Worm (Caenorhabditis elegans) whole organism, L2 larva: ENCODE measurements around the gene nhr-255.

Source experiments
- C34F6.9 ChIP-seq: fragments of 150-350 bp; optimal IDR thresholded peaks from 2 replicates; lab custom pipeline; 2014; ENCODE audit warnings: missing biosample characterization, missing genetic modification characterization
- F13H6.1 ChIP-seq: sonication (generic microtip); optimal IDR thresholded peaks from 2 replicates; lab custom pipeline; 2016; ENCODE audit warnings: missing genetic modification characterization, missing compliant biosample characterization
- R02D3.7 ChIP-seq: fragments of 150-350 bp; optimal IDR thresholded peaks from 2 replicates; lab custom pipeline; 2014; ENCODE audit warnings: missing biosample characterization, missing genetic modification characterization
- Y55F3AM.14 ChIP-seq: fragments of 200-800 bp; sonication (Bioruptor generic); optimal IDR thresholded peaks from 2 replicates; lab custom pipeline; 2018; ENCODE audit warnings: mild to moderate bottlenecking, missing genetic modification characterization, missing compliant biosample characterization
- ZK546.5 ChIP-seq: sonication (generic microtip); optimal IDR thresholded peaks from 2 replicates; lab custom pipeline; 2017; ENCODE audit warnings: missing biosample characterization, missing genetic modification characterization
- alr-1 ChIP-seq: fragments of 150-350 bp; optimal IDR thresholded peaks from 2 replicates; lab custom pipeline; 2014; ENCODE audit warnings: missing biosample characterization, missing genetic modification characterization
- aly-2 ChIP-seq: fragments of 150-350 bp; optimal IDR thresholded peaks from 2 replicates; lab custom pipeline; 2014; ENCODE audit warnings: missing biosample characterization, missing genetic modification characterization
- ama-1 ChIP-seq: fragments of 150-350 bp; optimal IDR thresholded peaks from 2 replicates; lab custom pipeline; 2018; ENCODE audit warnings: inconsistent platforms
- blmp-1 ChIP-seq: sonication (generic microtip); optimal IDR thresholded peaks from 2 replicates; lab custom pipeline; 2017; ENCODE audit warnings: missing genetic modification characterization, mild to moderate bottlenecking, missing compliant biosample characterization, antibody characterized with exemption, moderate library complexity; ENCODE audit not compliant: insufficient read depth
- ceh-16 ChIP-seq: fragments of 150-350 bp; optimal IDR thresholded peaks from 2 replicates; lab custom pipeline; 2014; ENCODE audit warnings: missing biosample characterization, missing genetic modification characterization
- ceh-82 ChIP-seq: fragments of 150-350 bp; optimal IDR thresholded peaks from 2 replicates; lab custom pipeline; 2014; ENCODE audit warnings: missing biosample characterization, missing genetic modification characterization
- crh-2 ChIP-seq: sonication (generic microtip); optimal IDR thresholded peaks from 2 replicates; lab custom pipeline; 2017; ENCODE audit warnings: missing biosample characterization, missing genetic modification characterization
- dmd-4 ChIP-seq: sonication (generic microtip); optimal IDR thresholded peaks from 2 replicates; lab custom pipeline; 2017; ENCODE audit warnings: missing biosample characterization, missing genetic modification characterization
- egl-27 ChIP-seq: sonication (generic microtip); optimal IDR thresholded peaks from 3 replicates; lab custom pipeline; 2017; ENCODE audit warnings: missing biosample characterization, missing genetic modification reagents, missing genetic modification characterization
- elt-1 ChIP-seq: fragments of 150-350 bp; optimal IDR thresholded peaks from 2 replicates; lab custom pipeline; 2014; ENCODE audit warnings: missing biosample characterization, missing genetic modification characterization
- elt-3 ChIP-seq: sonication (generic microtip); optimal IDR thresholded peaks from 2 replicates; lab custom pipeline; 2017; ENCODE audit warnings: missing biosample characterization, missing genetic modification characterization
- fos-1 ChIP-seq: fragments of 150-350 bp; optimal IDR thresholded peaks from 2 replicates; lab custom pipeline; 2014; ENCODE audit warnings: missing biosample characterization, missing genetic modification characterization
- gmeb-1 ChIP-seq: fragments of 150-350 bp; optimal IDR thresholded peaks from 2 replicates; lab custom pipeline; 2014; ENCODE audit warnings: missing biosample characterization, missing genetic modification characterization
- lin-11 ChIP-seq: fragments of 150-350 bp; sonication (generic microtip); optimal IDR thresholded peaks from 2 replicates; lab custom pipeline; 2014; ENCODE audit warnings: missing biosample characterization, missing genetic modification characterization, inconsistent platforms, mixed read lengths
- lin-13 ChIP-seq: fragments of 150-350 bp; optimal IDR thresholded peaks from 2 replicates; lab custom pipeline; 2014; ENCODE audit warnings: missing biosample characterization, missing genetic modification reagents, missing genetic modification characterization
- lin-39 ChIP-seq: fragments of 150-350 bp; optimal IDR thresholded peaks from 2 replicates; lab custom pipeline; 2014; ENCODE audit warnings: missing biosample characterization, missing genetic modification reagents, missing genetic modification characterization
- lsy-2 ChIP-seq, 2 experiments: fragments of 150-350 bp in 1 of 2; sonication (generic microtip) in 1 of 2; optimal IDR thresholded peaks; 2 replicates each; lab custom pipeline; 2014 to 2017; ENCODE audit warnings: missing biosample characterization in 2 of 2, missing genetic modification characterization in 2 of 2
- mab-5 ChIP-seq: fragments of 150-350 bp; optimal IDR thresholded peaks from 2 replicates; lab custom pipeline; 2014; ENCODE audit warnings: missing biosample characterization, missing genetic modification characterization
- mbf-1 ChIP-seq: sonication (generic microtip); optimal IDR thresholded peaks from 2 replicates; lab custom pipeline; 2017; ENCODE audit warnings: missing biosample characterization, missing genetic modification characterization
- mdl-1 ChIP-seq, 2 experiments: fragments of 150-350 bp in 1 of 2; sonication (generic microtip) in 1 of 2; optimal IDR thresholded peaks; 2 replicates each; lab custom pipeline; 2017; ENCODE audit warnings: missing biosample characterization in 2 of 2, missing genetic modification characterization in 2 of 2
- nhr-10 ChIP-seq: sonication (generic microtip); optimal IDR thresholded peaks from 2 replicates; lab custom pipeline; 2017; ENCODE audit warnings: missing biosample characterization, missing genetic modification characterization
- nhr-11 ChIP-seq: fragments of 150-350 bp; optimal IDR thresholded peaks from 2 replicates; lab custom pipeline; 2014; ENCODE audit warnings: missing biosample characterization, missing genetic modification characterization
- nhr-12 ChIP-seq: fragments of 150-350 bp; optimal IDR thresholded peaks from 2 replicates; lab custom pipeline; 2014; ENCODE audit warnings: missing biosample characterization, missing genetic modification characterization
- nhr-129 ChIP-seq: fragments of 150-350 bp; optimal IDR thresholded peaks from 2 replicates; lab custom pipeline; 2014; ENCODE audit warnings: missing biosample characterization, missing genetic modification characterization
- nhr-21 ChIP-seq: fragments of 150-350 bp; optimal IDR thresholded peaks from 2 replicates; lab custom pipeline; 2014; ENCODE audit warnings: missing biosample characterization, missing genetic modification characterization
- nhr-23 ChIP-seq: fragments of 150-350 bp; optimal IDR thresholded peaks from 2 replicates; lab custom pipeline; 2014; ENCODE audit warnings: missing biosample characterization, missing genetic modification reagents, missing genetic modification characterization
- nhr-237 ChIP-seq: fragments of 150-350 bp; optimal IDR thresholded peaks from 2 replicates; lab custom pipeline; 2014; ENCODE audit warnings: missing biosample characterization, missing genetic modification characterization
- nhr-25 ChIP-seq: fragments of 150-350 bp; sonication (generic microtip); optimal IDR thresholded peaks from 3 replicates; lab custom pipeline; 2014; ENCODE audit warnings: missing biosample characterization, missing genetic modification characterization
- nhr-6 ChIP-seq: fragments of 150-350 bp; optimal IDR thresholded peaks from 2 replicates; lab custom pipeline; 2014; ENCODE audit warnings: missing biosample characterization, missing genetic modification characterization
- nhr-77 ChIP-seq: fragments of 150-350 bp; optimal IDR thresholded peaks from 2 replicates; lab custom pipeline; 2014; ENCODE audit warnings: missing biosample characterization, missing genetic modification characterization
- peb-1 ChIP-seq: fragments of 150-350 bp; optimal IDR thresholded peaks from 2 replicates; lab custom pipeline; 2014; ENCODE audit warnings: missing biosample characterization, missing genetic modification characterization
- sem-4 ChIP-seq: fragments of 150-350 bp; optimal IDR thresholded peaks from 2 replicates; lab custom pipeline; 2014; ENCODE audit warnings: missing biosample characterization, missing genetic modification reagents, missing genetic modification characterization
- skn-1 ChIP-seq: sonication (generic microtip); optimal IDR thresholded peaks from 2 replicates; lab custom pipeline; 2017; ENCODE audit warnings: missing biosample characterization, missing genetic modification characterization
- sma-3 ChIP-seq: sonication (generic microtip); optimal IDR thresholded peaks from 2 replicates; lab custom pipeline; 2016; ENCODE audit warnings: missing genetic modification reagents, missing genetic modification characterization, missing compliant biosample characterization
- sma-9 ChIP-seq, 2 experiments: fragments of 150-350 bp in 1 of 2; sonication (generic microtip) in 1 of 2; optimal IDR thresholded peaks; 2 replicates each; lab custom pipeline; 2014 to 2016; ENCODE audit warnings: missing genetic modification characterization in 2 of 2, mild to moderate bottlenecking in 1 of 2, missing biosample characterization in 1 of 2, missing compliant biosample characterization in 1 of 2, missing genetic modification reagents in 1 of 2, moderate library complexity in 1 of 2
- snpc-4 ChIP-seq: fragments of 150-350 bp; optimal IDR thresholded peaks from 2 replicates; lab custom pipeline; 2014; ENCODE audit warnings: missing biosample characterization, missing genetic modification characterization
- unc-39 ChIP-seq: fragments of 150-350 bp; optimal IDR thresholded peaks from 2 replicates; lab custom pipeline; 2014; ENCODE audit warnings: missing biosample characterization, missing genetic modification characterization
- unc-55 ChIP-seq: fragments of 150-350 bp; sonication (generic microtip); optimal IDR thresholded peaks from 3 replicates; lab custom pipeline; 2014; ENCODE audit warnings: missing biosample characterization, missing genetic modification reagents, missing genetic modification characterization
- unc-62 ChIP-seq: fragments of 150-350 bp; optimal IDR thresholded peaks from 2 replicates; lab custom pipeline; 2014; ENCODE audit warnings: missing biosample characterization, missing genetic modification reagents, missing genetic modification characterization
- zag-1 ChIP-seq: fragments of 150-350 bp; optimal IDR thresholded peaks from 2 replicates; lab custom pipeline; 2014; ENCODE audit warnings: missing biosample characterization, missing genetic modification characterization
- ztf-1 ChIP-seq: fragments of 200-800 bp; sonication (Bioruptor generic); conservative IDR thresholded peaks from 2 replicates; pipeline ENCODE4 v1.3.6; 2022; ENCODE audit warnings: missing genetic modification characterization, missing compliant biosample characterization
- ztf-11 ChIP-seq: sonication (generic microtip); optimal IDR thresholded peaks from 2 replicates; lab custom pipeline; 2017; ENCODE audit warnings: missing biosample characterization, missing genetic modification characterization
- ztf-4 ChIP-seq: fragments of 150-350 bp; optimal IDR thresholded peaks from 2 replicates; lab custom pipeline; 2014; ENCODE audit warnings: missing biosample characterization, missing genetic modification characterization

Gene nhr-255

ce11 chrX:15707366-15707892 lies 35.0 kb upstream of the nhr-255 start:
- peak; percentile 42 for TF ChIP-seq nhr-10 (tag; lab: Kevin White, UChicago)
- no peak for TF ChIP-seq ama-1 (lab: Kevin White, UChicago)
- peak; percentile 70 for TF ChIP-seq lin-13 (GFP tag; lab: Kevin White, UChicago)
- TF ChIP-seq R02D3.7 (tag; lab: Kevin White, UChicago): no peak
- TF ChIP-seq ceh-16 (tag; lab: Kevin White, UChicago): peak; percentile 18
- TF ChIP-seq elt-1 (tag; lab: Kevin White, UChicago): no peak
- peak; percentile 19 to 71 for TF ChIP-seq lsy-2 (tag; optimal IDR thresholded peaks at IDR 0.05; lab: Kevin White, UChicago)
- TF ChIP-seq elt-3 (tag; lab: Kevin White, UChicago): no peak
- TF ChIP-seq nhr-6: peak; percentile 3
- TF ChIP-seq ztf-4: peak; percentile 83
- TF ChIP-seq peb-1: no peak
- TF ChIP-seq unc-62 (GFP tag; lab: Kevin White, UChicago): no peak
- TF ChIP-seq ztf-11 (tag; lab: Kevin White, UChicago): no peak
- TF ChIP-seq nhr-11 (tag; lab: Kevin White, UChicago): no peak
- TF ChIP-seq egl-27 (tag; lab: Kevin White, UChicago): peak; percentile 88
- TF ChIP-seq nhr-12 (tag; lab: Kevin White, UChicago): peak; percentile 1
- peak; percentile 88 for TF ChIP-seq Y55F3AM.14 (GFP tag; lab: Kevin White, UChicago)
- peak; percentile 73 for TF ChIP-seq mab-5 (tag; lab: Kevin White, UChicago)
- peak; percentile 86 for TF ChIP-seq unc-55 (GFP tag; lab: Kevin White, UChicago)
- TF ChIP-seq mbf-1 (tag; lab: Kevin White, UChicago): no peak
- peak; percentile 62 for TF ChIP-seq crh-2 (tag; lab: Kevin White, UChicago)
- no peak for TF ChIP-seq ztf-1 (GFP tag; lab: Robert Waterston, UW)
- TF ChIP-seq nhr-23 (tag; lab: Kevin White, UChicago): no peak
- no peak for TF ChIP-seq blmp-1
- peak; percentile 9 for TF ChIP-seq ceh-82 (tag; lab: Kevin White, UChicago)
- TF ChIP-seq zag-1: peak; percentile 90
- no peak for TF ChIP-seq dmd-4 (tag; lab: Kevin White, UChicago)
- peak; percentile 84 to 89 for TF ChIP-seq mdl-1 (tag; optimal IDR thresholded peaks at IDR 0.05; lab: Kevin White, UChicago)
- peak; percentile 2 for TF ChIP-seq snpc-4 (tag; lab: Kevin White, UChicago)
- TF ChIP-seq F13H6.1 (tag; lab: Kevin White, UChicago): peak; percentile 98
- no peak for TF ChIP-seq lin-39
- peak; percentile 78 for TF ChIP-seq lin-11 (tag; lab: Kevin White, UChicago)
- TF ChIP-seq unc-39 (tag; lab: Kevin White, UChicago): no peak
- TF ChIP-seq sem-4: peak; percentile 78
- TF ChIP-seq nhr-129 (tag; lab: Kevin White, UChicago): peak; percentile 92
- TF ChIP-seq nhr-77 (tag; lab: Kevin White, UChicago): no peak
- TF ChIP-seq aly-2 (tag; lab: Kevin White, UChicago): no peak
- TF ChIP-seq ZK546.5 (tag; lab: Kevin White, UChicago): no peak
- peak; percentile 98 for TF ChIP-seq sma-9 (GFP tag; optimal IDR thresholded peaks at IDR 0.05; lab: Kevin White, UChicago)
- TF ChIP-seq sma-9 (tag; optimal IDR thresholded peaks at IDR 0.05; lab: Kevin White, UChicago): peak; percentile 83
- TF ChIP-seq nhr-21: peak; percentile 73
- TF ChIP-seq skn-1 (tag; lab: Kevin White, UChicago): no peak
- TF ChIP-seq nhr-237: no peak
- peak; percentile 76 for TF ChIP-seq C34F6.9 (tag; lab: Kevin White, UChicago)
- TF ChIP-seq fos-1 (tag; lab: Kevin White, UChicago): peak; percentile 78
- peak; percentile 25 for TF ChIP-seq sma-3 (GFP tag; lab: Kevin White, UChicago)
- peak; percentile 32 for TF ChIP-seq gmeb-1 (tag; lab: Kevin White, UChicago)
- TF ChIP-seq alr-1: no peak
- TF ChIP-seq nhr-25 (tag; lab: Kevin White, UChicago): peak; percentile 51
